Fruit fly (Drosophila melanogaster): ENCODE measurements around the gene LysX.

LysX gene

DNA sequence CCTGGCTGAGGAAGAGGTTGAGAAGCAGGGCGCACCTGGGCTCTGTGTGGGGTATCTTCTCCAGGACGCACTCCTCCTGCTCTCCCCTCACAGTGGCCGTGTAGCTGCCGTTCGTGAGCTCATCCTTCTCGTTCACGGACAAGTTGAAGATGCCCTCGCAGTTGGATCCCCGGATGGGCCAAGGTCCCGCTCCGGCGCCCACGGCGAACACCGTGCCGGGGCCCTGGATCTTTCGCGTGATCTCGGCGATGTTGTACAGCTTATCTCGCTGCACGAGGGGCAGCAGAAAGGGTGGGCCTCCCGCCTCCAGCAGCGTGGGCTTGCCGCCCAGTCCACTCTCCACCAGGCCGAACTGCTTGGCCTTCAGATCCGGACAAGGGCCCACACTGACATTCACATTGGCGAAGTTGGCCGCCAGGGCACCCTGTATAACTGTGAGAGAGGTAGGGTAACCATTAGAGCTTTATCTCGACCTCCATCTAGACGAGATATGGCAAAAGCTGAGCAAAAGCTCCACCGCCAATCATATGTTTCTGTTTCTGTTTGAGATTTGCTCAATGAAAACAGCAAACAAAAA, 8.8 kb upstream of the LysX start:
- TF ChIP-seq CG8478 (optimal IDR thresholded peaks at IDR 0.05) (no peak), CTCF (optimal IDR thresholded peaks at IDR 0.05) (no peak)

DNA sequence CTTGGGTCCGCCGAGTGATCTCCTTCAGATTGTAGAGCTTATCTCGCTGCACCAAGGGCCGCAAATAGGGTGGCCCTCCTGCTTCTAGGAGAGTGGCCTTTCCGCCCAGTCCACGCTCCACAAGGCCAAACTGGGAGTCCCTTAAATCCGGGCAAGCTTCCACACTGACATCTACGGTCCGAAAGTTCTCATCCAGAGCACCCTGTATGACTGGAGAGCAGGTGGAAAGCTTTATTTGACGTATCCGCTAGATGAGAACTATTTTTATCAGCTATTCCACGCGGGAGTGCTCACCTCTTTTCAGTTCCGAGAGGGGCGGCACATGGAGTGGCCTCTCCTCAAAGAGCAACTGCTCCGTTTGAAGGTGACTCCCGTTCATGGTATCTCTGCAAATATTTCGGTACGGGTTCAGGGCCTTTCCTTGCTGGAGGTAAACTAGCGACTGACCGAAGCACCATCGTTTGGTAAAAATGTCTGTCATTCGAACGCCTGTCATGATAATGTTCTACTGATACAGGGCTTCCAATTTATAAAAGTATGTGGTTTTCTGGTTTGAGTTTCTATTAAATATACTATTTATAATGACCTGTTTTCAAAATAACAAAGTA, 7.6 kb upstream of the LysX start, which contains the start of gene meep:
meep (minus strand) TSS at position 449 of the 608 bp plus-strand sequence.
- TF ChIP-seq CTCF (optimal IDR thresholded peaks at IDR 0.05): no peak
- no peak for TF ChIP-seq CG8478 (optimal IDR thresholded peaks at IDR 0.05)

DNA sequence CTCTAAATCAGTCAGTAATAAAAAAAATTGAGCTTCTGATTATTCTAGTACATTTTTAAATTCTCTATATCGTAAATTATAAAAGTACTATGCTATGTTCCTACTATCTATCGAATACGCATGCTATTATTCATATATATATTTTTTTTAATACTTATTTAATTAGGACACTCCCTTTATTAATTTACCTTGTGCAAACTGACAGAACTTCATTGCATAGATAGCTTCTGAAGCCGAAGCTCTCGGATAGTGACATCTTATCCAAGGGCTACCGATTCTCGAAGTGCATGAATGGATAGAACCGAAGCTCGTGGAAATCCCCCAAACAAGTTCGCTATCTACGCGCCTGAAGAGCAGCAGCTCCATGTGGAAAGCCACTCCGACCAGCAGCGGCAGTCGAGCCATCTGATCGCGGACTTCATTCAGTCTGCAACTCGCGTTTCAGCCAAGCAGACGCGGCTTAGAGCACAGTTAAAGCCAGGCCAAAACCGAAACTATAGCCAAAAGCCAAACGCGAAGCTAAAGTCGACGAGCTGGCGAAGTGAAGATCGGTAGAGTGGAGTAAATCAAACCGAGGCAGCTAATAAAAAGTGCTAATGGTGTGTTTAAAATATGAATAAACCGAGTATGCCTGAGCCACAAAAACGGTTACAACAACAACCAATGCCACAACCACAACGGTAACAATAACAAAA, 5.4 kb upstream of the LysX start, which contains the start of gene mwh:
mwh (plus strand) TSS at position 430 of the 695 bp plus-strand sequence.
- TF ChIP-seq CG8478 (optimal IDR thresholded peaks at IDR 0.05) (no peak), CTCF (optimal IDR thresholded peaks at IDR 0.05) (no peak)

DNA sequence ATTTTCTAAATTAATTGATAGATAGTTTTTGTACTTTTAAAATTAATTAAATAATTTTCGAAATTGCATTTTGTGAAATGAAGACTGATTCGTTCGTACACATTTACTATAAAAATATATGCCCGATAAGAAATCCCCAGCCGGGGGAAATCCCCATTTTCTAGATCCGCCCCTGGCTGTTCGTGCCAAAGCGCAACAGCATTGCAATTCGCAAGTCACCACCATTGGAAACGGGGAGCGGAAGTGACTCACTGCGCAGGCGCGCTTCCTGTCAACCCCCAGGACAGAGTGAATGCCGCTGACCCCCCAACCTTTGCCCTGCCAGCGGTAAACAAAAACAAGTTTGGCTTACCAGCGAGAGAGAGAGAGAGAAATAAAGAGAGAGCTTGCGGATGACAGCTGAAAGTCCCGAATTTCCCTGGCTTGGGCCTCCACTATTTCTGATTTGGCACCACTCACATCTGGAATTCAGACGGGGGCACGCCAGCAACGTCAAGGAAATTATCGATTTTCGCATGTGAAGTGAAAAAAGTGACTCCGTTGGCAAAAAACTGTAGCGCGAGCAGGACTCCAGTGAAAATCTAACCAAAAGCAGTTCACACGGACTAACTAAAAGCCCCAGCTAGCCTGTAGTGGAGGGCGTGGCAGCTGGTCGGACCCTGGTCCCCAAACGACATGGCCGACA, 908 bp upstream of the LysX start, which contains the start of gene Aplip1:
Aplip1 (plus strand) TSS at position 450 of the 685 bp plus-strand sequence.
- TF ChIP-seq CG8478 (optimal IDR thresholded peaks at IDR 0.05): no peak
- TF ChIP-seq CTCF (optimal IDR thresholded peaks at IDR 0.05): no peak

- TF ChIP-seq CG8478 (optimal IDR thresholded peaks at IDR 0.05) (no peak), CTCF (optimal IDR thresholded peaks at IDR 0.05) (no peak)
These were observed 1.8 kb downstream of the LysX start, which contains the start of gene Trhn for dm6 chr3L:1193123-1193844. TSS of gene Trhn (minus strand) at chr3L:1193173.

dm6 chr3L:1188936-1189659, 6.0 kb downstream of the LysX start, which contains the start of gene CG13912:
TSS of gene CG13912 (plus strand) at chr3L:1189588.
- TF ChIP-seq CTCF (optimal IDR thresholded peaks at IDR 0.05) (peak; percentile 49 to 53), CG8478 (optimal IDR thresholded peaks at IDR 0.05) (no peak)

- TF ChIP-seq CG8478 (optimal IDR thresholded peaks at IDR 0.05): no peak
- TF ChIP-seq CTCF (optimal IDR thresholded peaks at IDR 0.05): no peak
These were observed 11.6 kb downstream of the LysX start for dm6 chr3L:1183467-1183866.

- TF ChIP-seq CTCF (optimal IDR thresholded peaks at IDR 0.05) (no peak), CG8478 (optimal IDR thresholded peaks at IDR 0.05) (peak; percentile 79)
These were observed 17.0 kb downstream of the LysX start for dm6 chr3L:1178115-1178583.

DNA sequence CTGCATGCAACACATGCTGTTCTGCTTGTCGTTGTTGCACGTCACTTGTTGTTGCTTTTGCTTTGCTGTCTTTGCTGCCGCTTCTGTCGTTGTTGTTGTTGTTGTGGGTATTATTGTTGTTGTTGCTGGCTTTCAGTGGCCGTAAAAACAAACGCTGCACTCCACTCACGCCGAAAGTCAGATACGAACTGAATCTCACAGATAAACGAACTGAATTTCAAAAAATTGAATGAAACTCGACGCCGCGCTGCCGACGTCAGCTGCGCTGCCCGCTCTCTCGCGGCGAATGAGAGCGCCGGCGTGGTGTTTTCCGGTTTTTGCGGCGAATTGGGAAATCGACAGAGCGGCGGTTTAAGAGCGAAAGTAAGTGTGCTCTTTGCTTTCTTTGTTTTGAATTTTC, 18.0 kb downstream of the LysX start, which contains the start of gene bab2:
bab2 (minus strand) TSS at position 192 of the 400 bp plus-strand sequence.
- no peak for TF ChIP-seq CTCF (optimal IDR thresholded peaks at IDR 0.05)
- TF ChIP-seq CG8478 (optimal IDR thresholded peaks at IDR 0.05): no peak

DNA sequence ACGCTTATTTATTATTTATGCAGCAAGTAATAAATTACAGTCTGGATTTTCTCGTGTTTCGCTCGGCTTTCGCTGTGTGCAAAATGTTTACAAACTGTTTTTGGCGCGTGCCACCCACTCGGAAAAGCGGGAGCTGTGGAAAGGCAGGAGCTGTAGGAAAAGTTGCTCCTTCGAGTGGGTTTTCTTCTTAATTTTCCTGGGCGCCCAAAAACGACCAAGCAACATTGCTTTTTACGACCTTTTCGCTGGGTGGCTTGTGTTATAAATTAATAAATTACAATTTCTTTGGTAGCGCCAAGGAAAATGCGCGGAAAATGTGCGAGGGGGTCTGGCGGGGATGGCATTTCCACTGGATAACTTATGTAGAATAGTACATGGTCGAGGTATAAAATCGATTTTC, 18.6 kb downstream of the LysX start:
- no peak for TF ChIP-seq CG8478 (optimal IDR thresholded peaks at IDR 0.05)
- no peak for TF ChIP-seq CTCF (optimal IDR thresholded peaks at IDR 0.05)

- no peak for TF ChIP-seq CG8478 (optimal IDR thresholded peaks at IDR 0.05)
- TF ChIP-seq CTCF (optimal IDR thresholded peaks at IDR 0.05): no peak
These were observed 22.2 kb downstream of the LysX start for dm6 chr3L:1172858-1173257.

dm6 chr3L:1170611-1171010, 24.5 kb downstream of the LysX start:
- no peak for TF ChIP-seq CG8478 (optimal IDR thresholded peaks at IDR 0.05)

DNA sequence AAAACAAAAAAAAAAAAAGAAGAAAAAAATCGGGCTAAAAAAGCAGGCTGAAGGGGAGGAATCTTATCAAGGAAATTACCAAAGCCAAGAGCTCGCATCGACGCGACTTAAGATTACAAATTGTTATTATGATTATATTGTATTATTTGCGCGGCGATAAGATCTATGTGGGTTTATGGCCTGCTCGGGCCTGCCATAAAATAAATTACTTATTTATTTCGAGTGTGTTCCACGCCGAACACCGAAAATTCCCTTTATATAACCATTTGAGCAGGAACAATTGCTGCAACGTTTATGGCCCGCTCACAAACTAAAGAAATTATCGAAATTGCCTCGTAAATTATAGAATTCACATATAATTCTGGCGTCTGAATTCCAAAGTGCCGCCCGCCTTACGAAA, 25.5 kb downstream of the LysX start:
- TF ChIP-seq CG8478 (optimal IDR thresholded peaks at IDR 0.05) (no peak), CTCF (optimal IDR thresholded peaks at IDR 0.05) (no peak)

dm6 chr3L:1168445-1168844, 26.7 kb downstream of the LysX start:
- TF ChIP-seq CG8478 (optimal IDR thresholded peaks at IDR 0.05) (no peak), CTCF (optimal IDR thresholded peaks at IDR 0.05) (no peak)

Data from S2 (cell line).